Worm (Caenorhabditis elegans) whole organism, late embryonic: ENCODE data around the gene R13A5.15.

ENCODE experiments used
- C38D4.7 ChIP-seq: fragments of 200-800 bp; sonication (Bioruptor generic); optimal IDR thresholded peaks from 2 replicates; lab custom pipeline; 2018; ENCODE audit warnings: mild to moderate bottlenecking, missing genetic modification characterization, moderate library complexity, missing compliant biosample characterization
- ceh-18 ChIP-seq: sonication (generic microtip); optimal IDR thresholded peaks from 2 replicates; lab custom pipeline; 2016; ENCODE audit warnings: missing genetic modification characterization, missing compliant biosample characterization
- ceh-48 ChIP-seq: sonication (generic microtip); optimal IDR thresholded peaks from 2 replicates; lab custom pipeline; 2016; ENCODE audit warnings: missing genetic modification characterization, inconsistent platforms, missing compliant biosample characterization
- dmd-4 ChIP-seq: sonication (generic microtip); optimal IDR thresholded peaks from 2 replicates; lab custom pipeline; 2016; ENCODE audit warnings: borderline replicate concordance, missing genetic modification characterization, missing compliant biosample characterization
- elt-2 ChIP-seq: sonication (generic microtip); optimal IDR thresholded peaks from 2 replicates; lab custom pipeline; 2016; ENCODE audit warnings: missing genetic modification reagents, missing genetic modification characterization, missing compliant biosample characterization
- elt-4 ChIP-seq: sonication (generic microtip); optimal IDR thresholded peaks from 2 replicates; lab custom pipeline; 2016; ENCODE audit warnings: missing genetic modification characterization, missing compliant biosample characterization
- fkh-6 ChIP-seq: sonication (generic microtip); optimal IDR thresholded peaks from 2 replicates; lab custom pipeline; 2016; ENCODE audit warnings: missing genetic modification characterization, missing compliant biosample characterization
- gmeb-2 ChIP-seq: sonication (generic microtip); optimal IDR thresholded peaks from 2 replicates; lab custom pipeline; 2016; ENCODE audit warnings: missing genetic modification characterization, inconsistent platforms, missing compliant biosample characterization
- hlh-15 ChIP-seq: sonication (generic microtip); optimal IDR thresholded peaks from 2 replicates; lab custom pipeline; 2016; ENCODE audit warnings: missing genetic modification characterization, missing compliant biosample characterization
- lin-11 ChIP-seq: fragments of 200-800 bp; sonication (Bioruptor generic); optimal IDR thresholded peaks from 2 replicates; lab custom pipeline; 2018; ENCODE audit warnings: mild to moderate bottlenecking, missing genetic modification characterization, missing compliant biosample characterization
- mec-3 ChIP-seq: sonication (generic microtip); optimal IDR thresholded peaks from 2 replicates; lab custom pipeline; 2016; ENCODE audit warnings: borderline replicate concordance, missing genetic modification characterization, missing compliant biosample characterization
- nfya-1 ChIP-seq: sonication (generic microtip); optimal IDR thresholded peaks from 2 replicates; lab custom pipeline; 2017; ENCODE audit warnings: missing genetic modification characterization, mild to moderate bottlenecking, missing compliant biosample characterization, antibody characterized with exemption, moderate library complexity
- npax-4 ChIP-seq: sonication (generic microtip); optimal IDR thresholded peaks from 2 replicates; lab custom pipeline; 2016; ENCODE audit warnings: missing genetic modification characterization, missing compliant biosample characterization
- rnt-1 ChIP-seq: sonication (generic microtip); optimal IDR thresholded peaks from 2 replicates; lab custom pipeline; 2016; ENCODE audit warnings: missing genetic modification characterization, missing compliant biosample characterization
- tbx-2 ChIP-seq: sonication (generic microtip); optimal IDR thresholded peaks from 2 replicates; lab custom pipeline; 2016; ENCODE audit warnings: missing genetic modification characterization, missing compliant biosample characterization
- unc-3 ChIP-seq, 2 experiments: fragments of 200-800 bp in 1 of 2; sonication (Bioruptor generic) in 1 of 2; sonication (generic microtip) in 1 of 2; conservative IDR thresholded peaks in 1 of 2; optimal IDR thresholded peaks in 1 of 2; 2 replicates each; pipeline versions ENCODE4 v1.3.6 to Lab custom; 2016 to 2022; ENCODE audit warnings: missing compliant biosample characterization in 2 of 2, missing genetic modification characterization in 2 of 2, missing genetic modification reagents in 1 of 2
- unc-55 ChIP-seq: sonication (generic microtip); optimal IDR thresholded peaks from 2 replicates; lab custom pipeline; 2017; ENCODE audit warnings: missing biosample characterization, missing genetic modification reagents, missing genetic modification characterization

R13A5.15 gene

DNA sequence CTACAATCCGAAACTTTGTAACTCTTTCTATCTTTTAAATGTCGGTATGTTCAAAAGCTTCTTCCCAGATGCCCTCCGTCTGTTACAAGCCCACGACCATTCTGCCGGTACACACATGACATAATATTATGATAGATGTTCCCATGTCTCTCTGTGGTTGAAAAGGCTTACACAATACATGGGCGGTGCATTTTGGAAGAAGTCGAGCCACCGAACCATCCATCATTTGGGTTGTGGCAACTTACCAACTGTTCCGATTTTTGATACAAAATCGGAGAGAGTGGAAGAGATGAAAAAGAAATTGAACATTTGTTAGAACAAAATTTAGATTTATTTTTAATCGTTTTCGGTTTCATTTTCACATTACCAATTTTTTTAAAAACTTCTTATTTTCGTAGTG, 39.2 kb downstream of the R13A5.15 start:
- TF ChIP-seq unc-55 (GFP tag; lab: Kevin White, UChicago) (peak; percentile 86), npax-4 (tag; lab: Kevin White, UChicago) (no peak)

DNA sequence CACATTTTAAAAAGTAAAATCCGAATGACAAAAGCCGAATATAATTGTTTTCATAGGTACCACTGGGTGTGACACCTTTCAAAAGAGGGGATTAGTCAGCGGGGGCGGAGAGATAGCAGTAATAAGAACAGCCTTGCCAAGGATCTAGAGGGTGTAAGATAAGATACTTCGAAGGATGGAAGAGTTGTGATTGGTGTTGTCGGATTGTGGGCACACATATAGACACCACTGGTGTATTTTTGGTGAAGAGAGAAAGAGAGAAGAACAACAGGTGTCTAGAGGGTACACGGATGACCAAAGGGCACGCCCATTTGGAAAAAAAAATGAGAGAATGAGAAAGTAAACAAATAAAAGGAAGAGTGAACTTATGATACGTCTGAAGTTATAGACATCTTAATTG, 42.9 kb downstream of the R13A5.15 start:
- TF ChIP-seq unc-3 (GFP tag; conservative IDR thresholded peaks at IDR 0.05; lab: Robert Waterston, UW): no peak
- TF ChIP-seq unc-3 (tag; optimal IDR thresholded peaks at IDR 0.05; lab: Kevin White, UChicago): no peak
- TF ChIP-seq rnt-1: peak; percentile 20
- TF ChIP-seq mec-3 (tag; lab: Kevin White, UChicago): no peak
- peak; percentile 33 for TF ChIP-seq unc-55 (GFP tag; lab: Kevin White, UChicago)
- peak; percentile 18 for TF ChIP-seq nfya-1 (tag; lab: Kevin White, UChicago)
- no peak for TF ChIP-seq lin-11

- TF ChIP-seq elt-4 (tag; lab: Kevin White, UChicago): no peak
- no peak for TF ChIP-seq tbx-2 (tag; lab: Kevin White, UChicago)
- TF ChIP-seq dmd-4 (tag; lab: Kevin White, UChicago): no peak
- peak; percentile 80 for TF ChIP-seq unc-55 (GFP tag; lab: Kevin White, UChicago)
- peak; percentile 6 for TF ChIP-seq ceh-18 (tag; lab: Kevin White, UChicago)
- TF ChIP-seq hlh-15 (tag; lab: Kevin White, UChicago): no peak
- TF ChIP-seq fkh-6 (tag; lab: Kevin White, UChicago): no peak
- TF ChIP-seq C38D4.7: no peak
- no peak for TF ChIP-seq nfya-1 (tag; lab: Kevin White, UChicago)
These were observed 43.9 kb downstream of the R13A5.15 start for ce11 chrIII:7544211-7544610.

DNA sequence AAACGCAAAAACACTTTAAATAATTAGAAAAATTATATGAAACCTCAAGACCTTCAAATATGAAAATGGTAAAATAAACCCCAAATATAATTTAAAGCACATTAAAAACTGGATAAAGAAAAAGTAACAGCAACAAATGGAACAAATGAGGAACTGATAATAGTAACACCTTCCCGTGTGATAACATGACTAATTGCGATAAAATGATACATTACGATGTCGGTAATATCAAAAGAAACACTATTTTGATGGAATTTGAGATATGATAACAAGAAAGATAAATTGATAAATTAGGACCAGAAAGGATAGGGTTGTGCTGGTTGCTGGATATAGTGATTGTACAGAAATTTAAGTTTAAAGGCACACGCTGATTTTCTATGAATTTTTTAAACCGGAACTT, 46.1 kb downstream of the R13A5.15 start:
- TF ChIP-seq ceh-48 (no peak), gmeb-2 (tag; lab: Kevin White, UChicago) (no peak), elt-2 (tag; lab: Kevin White, UChicago) (peak; percentile 94)
